Fruit fly (Drosophila melanogaster): ENCODE measurements around the gene CG15721.

Gene CG15721

dm6 chrX:12970411-12970810, at the start of gene CG15721:
Gene CG15721 (plus strand): TSS chrX:12970711.
- no peak for TF ChIP-seq Myc (optimal IDR thresholded peaks at IDR 0.05)
- TF ChIP-seq h (optimal IDR thresholded peaks at IDR 0.05): no peak
- no peak for TF ChIP-seq insv (optimal IDR thresholded peaks at IDR 0.05)
- TF ChIP-seq psq (optimal IDR thresholded peaks at IDR 0.05): no peak
- no peak for TF ChIP-seq ttk (optimal IDR thresholded peaks at IDR 0.05)
- TF ChIP-seq Sin3A (optimal IDR thresholded peaks at IDR 0.05): no peak

- TF ChIP-seq Myc (optimal IDR thresholded peaks at IDR 0.05) (no peak), insv (optimal IDR thresholded peaks at IDR 0.05) (no peak), Sin3A (optimal IDR thresholded peaks at IDR 0.05) (no peak), ttk (optimal IDR thresholded peaks at IDR 0.05) (no peak), h (optimal IDR thresholded peaks at IDR 0.05) (no peak), psq (optimal IDR thresholded peaks at IDR 0.05) (no peak)
These were observed 48.2 kb upstream of the CG15721 start for dm6 chrX:12922338-12922737.

- TF ChIP-seq psq (optimal IDR thresholded peaks at IDR 0.05) (no peak), ttk (optimal IDR thresholded peaks at IDR 0.05) (no peak), h (optimal IDR thresholded peaks at IDR 0.05) (no peak), insv (optimal IDR thresholded peaks at IDR 0.05) (no peak), Myc (optimal IDR thresholded peaks at IDR 0.05) (no peak), Sin3A (optimal IDR thresholded peaks at IDR 0.05) (no peak)
These were observed 47.1 kb upstream of the CG15721 start for dm6 chrX:12923258-12923901.

- TF ChIP-seq h (optimal IDR thresholded peaks at IDR 0.05): no peak
- TF ChIP-seq psq (optimal IDR thresholded peaks at IDR 0.05): no peak
- TF ChIP-seq Myc (optimal IDR thresholded peaks at IDR 0.05): no peak
- no peak for TF ChIP-seq Sin3A (optimal IDR thresholded peaks at IDR 0.05)
- TF ChIP-seq ttk (optimal IDR thresholded peaks at IDR 0.05): no peak
- TF ChIP-seq insv (optimal IDR thresholded peaks at IDR 0.05): no peak
These were observed 44.9 kb upstream of the CG15721 start for dm6 chrX:12925426-12926256.

dm6 chrX:12927612-12928011, 42.9 kb upstream of the CG15721 start:
- TF ChIP-seq ttk (optimal IDR thresholded peaks at IDR 0.05) (no peak), Myc (optimal IDR thresholded peaks at IDR 0.05) (no peak), psq (optimal IDR thresholded peaks at IDR 0.05) (no peak), h (optimal IDR thresholded peaks at IDR 0.05) (no peak), insv (optimal IDR thresholded peaks at IDR 0.05) (no peak), Sin3A (optimal IDR thresholded peaks at IDR 0.05) (no peak)

dm6 chrX:12929817-12930216, 40.7 kb upstream of the CG15721 start:
- TF ChIP-seq insv (optimal IDR thresholded peaks at IDR 0.05) (no peak), psq (optimal IDR thresholded peaks at IDR 0.05) (no peak), Sin3A (optimal IDR thresholded peaks at IDR 0.05) (no peak), h (optimal IDR thresholded peaks at IDR 0.05) (no peak), Myc (optimal IDR thresholded peaks at IDR 0.05) (no peak), ttk (optimal IDR thresholded peaks at IDR 0.05) (no peak)

dm6 chrX:12937825-12938520, 32.5 kb upstream of the CG15721 start:
- TF ChIP-seq insv (optimal IDR thresholded peaks at IDR 0.05): no peak
- no peak for TF ChIP-seq h (optimal IDR thresholded peaks at IDR 0.05)
- no peak for TF ChIP-seq ttk (optimal IDR thresholded peaks at IDR 0.05)
- no peak for TF ChIP-seq psq (optimal IDR thresholded peaks at IDR 0.05)
- no peak for TF ChIP-seq Sin3A (optimal IDR thresholded peaks at IDR 0.05)
- no peak for TF ChIP-seq Myc (optimal IDR thresholded peaks at IDR 0.05)

- TF ChIP-seq h (optimal IDR thresholded peaks at IDR 0.05) (no peak), Myc (optimal IDR thresholded peaks at IDR 0.05) (no peak), psq (optimal IDR thresholded peaks at IDR 0.05) (no peak), Sin3A (optimal IDR thresholded peaks at IDR 0.05) (no peak)
These were observed 31.5 kb upstream of the CG15721 start for dm6 chrX:12939021-12939420.

- TF ChIP-seq ttk (optimal IDR thresholded peaks at IDR 0.05) (no peak), insv (optimal IDR thresholded peaks at IDR 0.05) (no peak), psq (optimal IDR thresholded peaks at IDR 0.05) (no peak), Sin3A (optimal IDR thresholded peaks at IDR 0.05) (no peak), Myc (optimal IDR thresholded peaks at IDR 0.05) (no peak), h (optimal IDR thresholded peaks at IDR 0.05) (no peak)
These were observed 30.6 kb upstream of the CG15721 start for dm6 chrX:12939951-12940350.

- TF ChIP-seq ttk (optimal IDR thresholded peaks at IDR 0.05) (no peak), h (optimal IDR thresholded peaks at IDR 0.05) (no peak), Myc (optimal IDR thresholded peaks at IDR 0.05) (no peak), insv (optimal IDR thresholded peaks at IDR 0.05) (no peak), Sin3A (optimal IDR thresholded peaks at IDR 0.05) (no peak), psq (optimal IDR thresholded peaks at IDR 0.05) (no peak)
These were observed 30.1 kb upstream of the CG15721 start for dm6 chrX:12940396-12940795.

dm6 chrX:12947670-12948069, 22.8 kb upstream of the CG15721 start:
- no peak for TF ChIP-seq Myc (optimal IDR thresholded peaks at IDR 0.05)
- no peak for TF ChIP-seq h (optimal IDR thresholded peaks at IDR 0.05)
- TF ChIP-seq ttk (optimal IDR thresholded peaks at IDR 0.05): no peak
- TF ChIP-seq Sin3A (optimal IDR thresholded peaks at IDR 0.05): no peak
- TF ChIP-seq insv (optimal IDR thresholded peaks at IDR 0.05): no peak
- no peak for TF ChIP-seq psq (optimal IDR thresholded peaks at IDR 0.05)

- no peak for TF ChIP-seq psq (optimal IDR thresholded peaks at IDR 0.05)
- TF ChIP-seq Sin3A (optimal IDR thresholded peaks at IDR 0.05): no peak
- TF ChIP-seq Myc (optimal IDR thresholded peaks at IDR 0.05): no peak
- TF ChIP-seq ttk (optimal IDR thresholded peaks at IDR 0.05): no peak
- no peak for TF ChIP-seq insv (optimal IDR thresholded peaks at IDR 0.05)
- no peak for TF ChIP-seq h (optimal IDR thresholded peaks at IDR 0.05)
These were observed 13.1 kb upstream of the CG15721 start, which contains the start of gene hec for dm6 chrX:12957412-12957895. Gene hec (minus strand): TSS chrX:12957462.

Measured in Kc167 (cell line).